Worm (Caenorhabditis elegans) whole organism, early embryonic: Measurements from ENCODE around the gene nspd-9.

Experiments used
- B0310.2 ChIP-seq: sonication (generic microtip); optimal IDR thresholded peaks from 2 replicates; lab custom pipeline; 2016; ENCODE audit warnings: mild to moderate bottlenecking, missing genetic modification characterization, missing compliant biosample characterization
- F13C5.2 ChIP-seq: sonication (generic microtip); optimal IDR thresholded peaks from 2 replicates; lab custom pipeline; 2017; ENCODE audit warnings: mild to moderate bottlenecking, missing genetic modification characterization, inconsistent platforms, missing compliant biosample characterization
- aly-1 ChIP-seq: sonication (generic microtip); optimal IDR thresholded peaks from 2 replicates; lab custom pipeline; 2016; ENCODE audit warnings: missing genetic modification characterization, missing compliant biosample characterization
- ama-1 ChIP-seq: fragments of 150-350 bp; optimal IDR thresholded peaks from 2 replicates; lab custom pipeline; 2014
- ceh-13 ChIP-seq: fragments of 200-800 bp; sonication (Bioruptor generic); optimal IDR thresholded peaks from 2 replicates; lab custom pipeline; 2018; ENCODE audit warnings: mild to moderate bottlenecking, missing genetic modification characterization, missing compliant biosample characterization
- ets-7 ChIP-seq: sonication (generic microtip); optimal IDR thresholded peaks from 2 replicates; lab custom pipeline; 2016; ENCODE audit warnings: missing genotype, missing genetic modification characterization, missing compliant biosample characterization
- flt-1 ChIP-seq: fragments of 200-800 bp; sonication (Bioruptor generic); IDR thresholded peaks from 2 replicates; pipeline ENCODE4 v1.3.6; 2022; ENCODE audit warnings: missing genetic modification characterization, missing compliant biosample characterization
- hmg-4 ChIP-seq: fragments of 200-800 bp; sonication (Bioruptor generic); optimal IDR thresholded peaks from 2 replicates; lab custom pipeline; 2018; ENCODE audit warnings: mild to moderate bottlenecking, missing genetic modification characterization, missing compliant biosample characterization
- hnd-1 ChIP-seq: sonication (generic microtip); optimal IDR thresholded peaks from 2 replicates; lab custom pipeline; 2016; ENCODE audit warnings: missing genetic modification characterization, missing compliant biosample characterization
- scrt-1 ChIP-seq: fragments of 200-800 bp; sonication (Bioruptor generic); IDR thresholded peaks from 2 replicates; pipeline ENCODE4 v1.3.6; 2022; ENCODE audit warnings: missing genetic modification characterization, missing compliant biosample characterization
- sea-1 ChIP-seq: fragments of 200-800 bp; sonication (Bioruptor generic); conservative IDR thresholded peaks from 2 replicates; pipeline ENCODE4 v1.3.6; 2022; ENCODE audit warnings: missing genetic modification characterization, missing compliant biosample characterization
- tbx-11 ChIP-seq: fragments of 200-800 bp; sonication (Bioruptor generic); IDR thresholded peaks from 2 replicates; pipeline ENCODE4 v1.3.6; 2022; ENCODE audit warnings: missing genetic modification characterization, missing compliant biosample characterization
- tbx-37 ChIP-seq: fragments of 200-800 bp; sonication (Bioruptor generic); conservative IDR thresholded peaks from 2 replicates; pipeline ENCODE4 v1.3.6; 2022; ENCODE audit warnings: missing genetic modification reagents, missing genetic modification characterization, missing compliant biosample characterization
- tra-4 ChIP-seq: sonication (generic microtip); optimal IDR thresholded peaks from 2 replicates; lab custom pipeline; 2017; ENCODE audit warnings: missing genetic modification characterization, missing compliant biosample characterization

ce11 chrIII:4874671-4875070 is 44.6 kb upstream of the nspd-9 start, which contains the start of gene C35D10.12:
- TF ChIP-seq flt-1 (no peak), ceh-13 (GFP tag; lab: Kevin White, UChicago) (no peak), aly-1 (tag; lab: Kevin White, UChicago) (no peak), ama-1 (lab: Kevin White, UChicago) (no peak), tbx-11 (GFP tag; lab: Robert Waterston, UW) (no peak), scrt-1 (GFP tag; lab: Robert Waterston, UW) (no peak), sea-1 (GFP tag; lab: Robert Waterston, UW) (no peak), ets-7 (tag; lab: Kevin White, UChicago) (no peak), hmg-4 (GFP tag; lab: Kevin White, UChicago) (no peak), B0310.2 (tag; lab: Kevin White, UChicago) (no peak), tbx-37 (GFP tag; lab: Robert Waterston, UW) (no peak), hnd-1 (tag; lab: Kevin White, UChicago) (no peak), tra-4 (no peak), F13C5.2 (tag; lab: Kevin White, UChicago) (no peak)
